Fruit fly (Drosophila melanogaster) whole organism, wandering third instar larva: Measurements from ENCODE around the gene CG31835.

Source experiments
- Abd-B ChIP-seq: fragments of >200 bp; optimal IDR thresholded peaks from 2 replicates; lab custom pipeline; 2017; ENCODE audit warnings: missing biosample characterization, missing genetic modification characterization
- CrebA ChIP-seq: fragments of 200-800 bp; sonication (Bioruptor generic); optimal IDR thresholded peaks from 2 replicates; lab custom pipeline; 2016; ENCODE audit warnings: missing biosample characterization, mild to moderate bottlenecking, missing genetic modification characterization, borderline replicate concordance
- Hnf4 ChIP-seq: fragments of 200-800 bp; sonication (Bioruptor generic); optimal IDR thresholded peaks from 2 replicates; lab custom pipeline; 2016; ENCODE audit warnings: missing biosample characterization, mild to moderate bottlenecking, missing genetic modification characterization
- Myc ChIP-seq: fragments of >200 bp; optimal IDR thresholded peaks from 2 replicates; lab custom pipeline; 2017
- N ChIP-seq: fragments of >200 bp; optimal IDR thresholded peaks from 2 replicates; lab custom pipeline; 2018; ENCODE audit warnings: missing biosample characterization, missing external identifiers, missing genetic modification characterization
- OdsH ChIP-seq: fragments of 200-800 bp; sonication (Bioruptor generic); optimal IDR thresholded peaks from 2 replicates; lab custom pipeline; 2016; ENCODE audit warnings: missing biosample characterization, mild to moderate bottlenecking, missing genetic modification characterization
- dmrt93B ChIP-seq: fragments of 200-800 bp; sonication (Bioruptor generic); optimal IDR thresholded peaks from 2 replicates; lab custom pipeline; 2018; ENCODE audit warnings: missing biosample characterization, mild to moderate bottlenecking, missing genetic modification characterization
- jim ChIP-seq: fragments of 175-275, 200-325 bp; sonication (Bioruptor generic); optimal IDR thresholded peaks from 2 replicates; lab custom pipeline; 2016; ENCODE audit warnings: missing biosample characterization, mild to moderate bottlenecking, missing genetic modification characterization
- lola ChIP-seq: fragments of >200 bp; optimal IDR thresholded peaks from 2 replicates; lab custom pipeline; 2017; ENCODE audit warnings: missing biosample characterization, missing genetic modification characterization
- psq ChIP-seq: fragments of 200-800 bp; sonication (Bioruptor generic); optimal IDR thresholded peaks from 3 replicates; lab custom pipeline; 2017; ENCODE audit warnings: missing biosample characterization, mild to moderate bottlenecking, missing genetic modification characterization, moderate library complexity
- rgr ChIP-seq: fragments of 200-800 bp; sonication (Bioruptor generic); optimal IDR thresholded peaks from 3 replicates; lab custom pipeline; 2016; ENCODE audit warnings: missing biosample characterization, mild to moderate bottlenecking, missing genetic modification characterization
- sage ChIP-seq: fragments of 200-800 bp; sonication (Bioruptor generic); optimal IDR thresholded peaks from 2 replicates; lab custom pipeline; 2016; ENCODE audit warnings: missing biosample characterization, mild to moderate bottlenecking, missing genetic modification characterization

dm6 chr2L:14699501-14700077 lies 36.1 kb upstream of the CG31835 start:
- no peak for TF ChIP-seq rgr (GFP tag; lab: Kevin White, UChicago)
- no peak for TF ChIP-seq lola (GFP tag; lab: Kevin White, UChicago)
- TF ChIP-seq Abd-B (GFP tag; lab: Kevin White, UChicago), result no peak
- no peak for TF ChIP-seq Myc (lab: Kevin White, UChicago)
- no peak for TF ChIP-seq psq (GFP tag; lab: Kevin White, UChicago)
- TF ChIP-seq CrebA (GFP tag; lab: Kevin White, UChicago), result no peak
- TF ChIP-seq N (GFP tag; lab: Kevin White, UChicago), result no peak
- TF ChIP-seq OdsH (GFP tag; lab: Kevin White, UChicago), result no peak
- no peak for TF ChIP-seq jim
- no peak for TF ChIP-seq Hnf4
- TF ChIP-seq dmrt93B (GFP tag; lab: Kevin White, UChicago), result no peak
- TF ChIP-seq sage (GFP tag; lab: Kevin White, UChicago), result no peak
